Worm (Caenorhabditis elegans): ENCODE measurements around the gene C25F9.14.

C25F9.14 gene

ce11 chrV:19485690-19486089, 49.4 kb downstream of the C25F9.14 start, which contains the start of gene Y43F8B.18:
Gene Y43F8B.18, plus strand, starts transcription at chrV:19485990.
- TF ChIP-seq F10E7.11 (tag; optimal IDR thresholded peaks at IDR 0.05) (no peak), sea-2 (GFP tag; IDR thresholded peaks at IDR 0.05) (no peak), lir-1 (GFP tag; conservative IDR thresholded peaks at IDR 0.05) (no peak), F39B2.1 (GFP tag; IDR thresholded peaks at IDR 0.05) (no peak), egl-18 (GFP tag; IDR thresholded peaks at IDR 0.05) (no peak), hsf-1 (GFP tag; IDR thresholded peaks at IDR 0.05) (no peak), lsy-27 (tag; optimal IDR thresholded peaks at IDR 0.05; ENCODE audit: borderline replicate concordance, insufficient read depth) (no peak), dpff-1 (tag; optimal IDR thresholded peaks at IDR 0.05) (no peak)
